Worm (Caenorhabditis elegans): ENCODE results near the gene vps-29.

vps-29 gene

ce11 chrIII:10154993-10155392, 42.1 kb upstream of the vps-29 start:
- TF ChIP-seq che-1 (tag; optimal IDR thresholded peaks at IDR 0.05) (no peak), ceh-6 (GFP tag; optimal IDR thresholded peaks at IDR 0.05) (no peak), mec-3 (tag; optimal IDR thresholded peaks at IDR 0.05; ENCODE audit: borderline replicate concordance) (no peak), unc-55 (GFP tag; optimal IDR thresholded peaks at IDR 0.05) (no peak), K02D7.2 (tag; optimal IDR thresholded peaks at IDR 0.05) (no peak), npax-4 (tag; optimal IDR thresholded peaks at IDR 0.05) (no peak), ceh-48 (tag; optimal IDR thresholded peaks at IDR 0.05) (no peak), K09A11.1 (tag; optimal IDR thresholded peaks at IDR 0.05; ENCODE audit: insufficient read depth) (no peak), C08G9.2 (tag; optimal IDR thresholded peaks at IDR 0.05) (no peak), ceh-19 (GFP tag; optimal IDR thresholded peaks at IDR 0.05) (no peak), gmeb-2 (tag; optimal IDR thresholded peaks at IDR 0.05) (no peak), ets-4 (tag; optimal IDR thresholded peaks at IDR 0.05) (no peak), hlh-13 (GFP tag; optimal IDR thresholded peaks at IDR 0.05) (no peak), sox-4 (tag; optimal IDR thresholded peaks at IDR 0.05) (no peak)

ce11 chrIII:10153003-10153402, 40.1 kb upstream of the vps-29 start:
- TF ChIP-seq ceh-31 (tag; optimal IDR thresholded peaks at IDR 0.05) (peak; percentile 62), lim-6 (tag; optimal IDR thresholded peaks at IDR 0.05) (no peak), ahr-1 (tag; optimal IDR thresholded peaks at IDR 0.05) (no peak), ceh-18 (tag; optimal IDR thresholded peaks at IDR 0.05) (peak; percentile 18), Y22D7AL.16 (tag; optimal IDR thresholded peaks at IDR 0.05) (no peak), K09A11.1 (tag; optimal IDR thresholded peaks at IDR 0.05; ENCODE audit: insufficient read depth) (no peak), unc-42 (tag; optimal IDR thresholded peaks at IDR 0.05) (peak; percentile 89)

ce11 chrIII:10152495-10152894, 39.6 kb upstream of the vps-29 start, which contains the start of gene nac-3:
nac-3 (plus strand) TSS chrIII:10152795.
- TF ChIP-seq npax-4 (tag; optimal IDR thresholded peaks at IDR 0.05) = no peak
- no peak for TF ChIP-seq pat-9 (tag; optimal IDR thresholded peaks at IDR 0.05)
- TF ChIP-seq madf-2 (tag; optimal IDR thresholded peaks at IDR 0.05) = no peak
- no peak for TF ChIP-seq ceh-19 (GFP tag; optimal IDR thresholded peaks at IDR 0.05)
- TF ChIP-seq ceh-34 (tag; optimal IDR thresholded peaks at IDR 0.05) = no peak
- TF ChIP-seq ceh-30 (tag; optimal IDR thresholded peaks at IDR 0.05) = no peak
- TF ChIP-seq fax-1 (tag; optimal IDR thresholded peaks at IDR 0.05) = no peak
- no peak for TF ChIP-seq hlh-8 (tag; optimal IDR thresholded peaks at IDR 0.05)
- no peak for TF ChIP-seq lin-11 (tag; optimal IDR thresholded peaks at IDR 0.05)
- no peak for TF ChIP-seq C38D4.7 (GFP tag; optimal IDR thresholded peaks at IDR 0.05)
- no peak for TF ChIP-seq ttx-3 (tag; optimal IDR thresholded peaks at IDR 0.05)
- no peak for TF ChIP-seq T23F11.4 (GFP tag; optimal IDR thresholded peaks at IDR 0.05)
- TF ChIP-seq zip-5 (tag; optimal IDR thresholded peaks at IDR 0.05) = no peak
- no peak for TF ChIP-seq elt-4 (tag; optimal IDR thresholded peaks at IDR 0.05)
- TF ChIP-seq ceh-14 (tag; optimal IDR thresholded peaks at IDR 0.05) = no peak
- no peak for TF ChIP-seq unc-42 (tag; optimal IDR thresholded peaks at IDR 0.05)
- TF ChIP-seq K02D7.2 (tag; optimal IDR thresholded peaks at IDR 0.05) = no peak
- TF ChIP-seq pqm-1 (tag; optimal IDR thresholded peaks at IDR 0.05) = no peak

- no peak for TF ChIP-seq gmeb-2 (tag; optimal IDR thresholded peaks at IDR 0.05)
These were observed 38.9 kb upstream of the vps-29 start for ce11 chrIII:10151719-10152118.

- TF ChIP-seq hlh-13 (GFP tag; optimal IDR thresholded peaks at IDR 0.05) (no peak), zip-5 (tag; optimal IDR thresholded peaks at IDR 0.05) (no peak), K09A11.1 (tag; optimal IDR thresholded peaks at IDR 0.05; ENCODE audit: insufficient read depth) (no peak), lin-11 (tag; optimal IDR thresholded peaks at IDR 0.05) (no peak), syd-9 (tag; optimal IDR thresholded peaks at IDR 0.05) (no peak)
These were observed 37.9 kb upstream of the vps-29 start for ce11 chrIII:10150710-10151109.

Data from whole organism, late embryonic.